Worm (Caenorhabditis elegans): ENCODE data around the gene T01E8.1.

DNA sequence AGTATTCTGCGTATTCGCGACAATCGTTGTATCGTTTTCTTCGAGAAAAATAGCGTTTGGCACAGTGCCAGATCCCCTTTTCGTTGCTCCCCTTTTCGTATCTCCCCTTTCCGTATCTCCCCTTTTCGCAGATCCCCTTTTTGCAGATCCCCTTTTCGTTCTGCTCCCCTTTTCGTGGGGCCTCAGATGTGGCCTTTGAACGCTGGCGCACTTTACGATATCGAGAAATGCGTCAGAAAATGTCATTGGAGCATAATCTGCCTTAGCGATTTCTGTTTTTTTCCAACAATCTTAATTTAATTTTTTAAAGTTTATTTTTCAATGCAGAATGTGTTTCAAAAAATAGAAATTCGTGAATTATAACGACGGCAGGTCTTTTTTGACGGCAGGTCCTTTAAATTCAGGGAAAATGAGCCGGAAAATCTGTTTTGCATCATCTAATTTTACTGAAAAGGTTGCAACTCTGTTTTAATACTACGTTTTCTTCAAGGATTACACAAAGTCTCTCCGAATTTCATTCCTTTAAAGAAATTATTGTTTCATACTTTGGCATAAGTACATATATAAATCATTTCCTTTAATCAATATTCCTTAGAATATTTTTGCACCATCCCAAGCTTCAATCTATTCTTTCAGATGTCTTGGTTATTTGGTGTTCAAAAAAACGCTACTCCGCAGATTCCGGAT is 42.0 kb downstream of the T01E8.1 start, which contains the start of gene atad-3:
- TF ChIP-seq nfya-1 (tag; optimal IDR thresholded peaks at IDR 0.05) (peak; percentile 63), ahr-1 (tag; optimal IDR thresholded peaks at IDR 0.05) (peak; percentile 91), fkh-10 (GFP tag; optimal IDR thresholded peaks at IDR 0.05) (no peak), ceh-9 (tag; optimal IDR thresholded peaks at IDR 0.05) (no peak), ceh-18 (tag; optimal IDR thresholded peaks at IDR 0.05) (peak; percentile 91), tbx-2 (tag; optimal IDR thresholded peaks at IDR 0.05) (peak; percentile 99), hlh-13 (GFP tag; optimal IDR thresholded peaks at IDR 0.05) (peak; percentile 60), ceh-45 (GFP tag; IDR thresholded peaks at IDR 0.05) (peak; percentile 89; the same call in 1 of the 2 replicates), ceh-31 (tag; optimal IDR thresholded peaks at IDR 0.05) (peak; percentile 100), gmeb-2 (tag; optimal IDR thresholded peaks at IDR 0.05) (peak; percentile 68), hlh-30 (tag; optimal IDR thresholded peaks at IDR 0.05; ENCODE audit: insufficient read depth) (peak; percentile 16)

Data from whole organism, late embryonic.